Worm (Caenorhabditis elegans): ENCODE data around the gene C18D1.2.
A peak's percentile ranks its signal among the peaks of the same experiment; 100 is the strongest.

- TF ChIP-seq mep-1 (tag; optimal IDR thresholded peaks at IDR 0.05) (peak; percentile 44), unc-130 (tag; optimal IDR thresholded peaks at IDR 0.05) (no peak), ceh-82 (tag; optimal IDR thresholded peaks at IDR 0.05) (no peak), lin-15B (tag; optimal IDR thresholded peaks at IDR 0.05) (no peak), egl-27 (tag; optimal IDR thresholded peaks at IDR 0.05) (no peak)
Measured at ce11 chrII:10029044-10029443, 27.7 kb upstream of the C18D1.2 start.
